Worm (Caenorhabditis elegans): Measurements from ENCODE around the gene F42A10.9.
A peak's percentile ranks its signal among the peaks of the same experiment; 100 is the strongest.

The F42A10.9 gene

ce11 chrIII:6195718-6196117 is 31.3 kb downstream of the F42A10.9 start:
- TF ChIP-seq ceh-79 (tag; optimal IDR thresholded peaks at IDR 0.05) (no peak), ceh-58 (GFP tag; IDR thresholded peaks at IDR 0.05) (0 out of 2 replicates have a peak, but pooled peaks have one; percentile 34), pbrm-1 (GFP tag; IDR thresholded peaks at IDR 0.05) (0 out of 2 replicates have a peak, but pooled peaks have one; percentile 34), F10E7.11 (tag; optimal IDR thresholded peaks at IDR 0.05) (peak; percentile 33), ztf-25 (GFP tag; IDR thresholded peaks at IDR 0.05) (no peak), dpff-1 (tag; optimal IDR thresholded peaks at IDR 0.05) (peak; percentile 27), lir-1 (GFP tag; conservative IDR thresholded peaks at IDR 0.05) (no peak), snpc-1.3 (tag; optimal IDR thresholded peaks at IDR 0.05; ENCODE audit: insufficient read depth) (peak; percentile 18), K12H6.12 (tag; optimal IDR thresholded peaks at IDR 0.05) (no peak), madf-6 (GFP tag; IDR thresholded peaks at IDR 0.05) (peak; percentile 56), lsl-1 (GFP tag; optimal IDR thresholded peaks at IDR 0.05) (peak; percentile 40), F49E8.2 (tag; optimal IDR thresholded peaks at IDR 0.05; ENCODE audit: insufficient read depth) (peak; percentile 76), repo-1 (tag; optimal IDR thresholded peaks at IDR 0.05) (peak; percentile 50), fkh-3 (tag; optimal IDR thresholded peaks at IDR 0.05) (peak; percentile 11)

DNA sequence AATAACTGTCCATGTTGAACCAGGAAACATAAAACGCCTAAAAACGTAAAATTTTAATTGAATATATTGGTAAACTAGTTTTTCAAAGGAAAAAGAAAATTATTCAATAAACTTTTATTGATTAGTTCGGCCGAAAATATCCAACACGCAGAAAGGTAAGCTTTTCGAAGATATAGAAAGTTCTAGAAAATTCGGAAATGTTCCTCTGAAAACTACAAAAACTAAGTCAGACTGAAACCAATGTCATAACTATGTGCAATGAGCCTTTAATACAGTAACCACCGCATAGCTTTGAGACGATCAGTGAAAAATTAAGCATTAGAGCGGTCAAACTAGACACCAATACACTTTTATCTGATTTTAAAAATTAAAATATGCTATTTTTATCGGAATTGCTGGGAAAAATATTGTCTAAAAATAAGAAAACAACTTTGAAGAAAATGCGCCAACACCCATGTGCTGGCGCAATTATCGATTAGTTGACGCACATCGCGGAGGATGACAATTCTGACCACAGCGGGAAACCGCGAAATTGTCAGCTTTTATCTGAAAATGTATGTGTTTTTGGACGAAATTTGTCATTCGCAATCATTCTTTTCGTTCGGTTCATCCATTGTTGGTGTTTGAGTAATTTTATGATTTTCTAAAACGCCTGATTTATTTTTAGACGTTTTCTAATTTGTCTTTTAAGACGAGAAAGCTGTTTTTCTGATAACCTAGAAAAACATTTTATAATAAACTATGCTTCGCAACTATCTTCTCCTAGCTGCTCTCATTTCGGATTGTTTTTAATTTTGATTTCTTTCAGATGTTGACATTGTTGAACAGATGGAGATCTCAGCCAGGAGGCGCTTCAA is 34.2 kb downstream of the F42A10.9 start, which contains the start of the genes C23G10.7 and rpn-2:
C23G10.7 (minus strand) TSS at position 37 of the 857 bp plus-strand sequence.
rpn-2 (plus strand) TSS at position 807 of the 857 bp plus-strand sequence.
- TF ChIP-seq snpc-1.1 (tag; optimal IDR thresholded peaks at IDR 0.05; ENCODE audit: insufficient read depth): peak; percentile 51
- peak; percentile 64 for TF ChIP-seq lin-40 (tag; optimal IDR thresholded peaks at IDR 0.05)
- no peak for TF ChIP-seq zfh-2 (GFP tag; conservative IDR thresholded peaks at IDR 0.05)
- peak; percentile 30 for TF ChIP-seq rpc-1 (optimal IDR thresholded peaks at IDR 0.05)
- TF ChIP-seq rpc-1 (tag; optimal IDR thresholded peaks at IDR 0.05): no peak
- peak; percentile 83; the same call in 1 of the 2 replicates for TF ChIP-seq B0336.3 (GFP tag; IDR thresholded peaks at IDR 0.05)
- no peak for TF ChIP-seq hrde-1 (tag; optimal IDR thresholded peaks at IDR 0.05; ENCODE audit: borderline replicate concordance)
- TF ChIP-seq attf-3 (GFP tag; conservative IDR thresholded peaks at IDR 0.05): peak; percentile 47; the same call in 1 of the 2 replicates
- TF ChIP-seq nhr-80 (tag; optimal IDR thresholded peaks at IDR 0.05): peak; percentile 22
- peak; percentile 87 for TF ChIP-seq tlf-1 (GFP tag; optimal IDR thresholded peaks at IDR 0.05)
- TF ChIP-seq B0035.1 (tag; optimal IDR thresholded peaks at IDR 0.05): no peak
- TF ChIP-seq hmg-1.2 (GFP tag; IDR thresholded peaks at IDR 0.05): peak; percentile 42; the same call in 1 of the 2 replicates
- TF ChIP-seq madf-6 (GFP tag; IDR thresholded peaks at IDR 0.05): peak; percentile 88
- TF ChIP-seq dpl-1 (GFP tag; optimal IDR thresholded peaks at IDR 0.05): peak; percentile 62
- no peak for TF ChIP-seq ets-4 (GFP tag; optimal IDR thresholded peaks at IDR 0.05)
- peak; percentile 64 for TF ChIP-seq unc-130 (GFP tag; optimal IDR thresholded peaks at IDR 0.05)
- TF ChIP-seq pbrm-1 (GFP tag; IDR thresholded peaks at IDR 0.05): 0 out of 2 replicates have a peak, but pooled peaks have one; percentile 46
- TF ChIP-seq ceh-91 (GFP tag; IDR thresholded peaks at IDR 0.05): peak; percentile 60
- peak; percentile 88 for TF ChIP-seq efl-1 (GFP tag; optimal IDR thresholded peaks at IDR 0.05)
- TF ChIP-seq tbx-9 (tag; optimal IDR thresholded peaks at IDR 0.05; ENCODE audit: borderline replicate concordance): no peak
- peak; percentile 71; the same call in 1 of the 2 replicates for TF ChIP-seq D2030.7 (GFP tag; IDR thresholded peaks at IDR 0.05)
- TF ChIP-seq aptf-3 (GFP tag; IDR thresholded peaks at IDR 0.05): no peak
- TF ChIP-seq tbp1 (GFP tag; optimal IDR thresholded peaks at IDR 0.05): peak; percentile 42
- peak; percentile 29; the same call in 1 of the 2 replicates for TF ChIP-seq ekl-4 (GFP tag; IDR thresholded peaks at IDR 0.05)
- no peak for TF ChIP-seq nhr-179 (tag; optimal IDR thresholded peaks at IDR 0.05)
- peak; percentile 69; the same call in 1 of the 2 replicates for TF ChIP-seq Y53G8AR.9 (GFP tag; conservative IDR thresholded peaks at IDR 0.05)
- TF ChIP-seq dox-1 (GFP tag; IDR thresholded peaks at IDR 0.05): peak; percentile 89
- peak; percentile 28 for TF ChIP-seq K12H6.12 (tag; optimal IDR thresholded peaks at IDR 0.05)
- peak; percentile 53 for TF ChIP-seq snpc-3.4 (tag; optimal IDR thresholded peaks at IDR 0.05)
- TF ChIP-seq lin-54 (GFP tag; optimal IDR thresholded peaks at IDR 0.05): peak; percentile 77
- TF ChIP-seq F23B12.7 (tag; optimal IDR thresholded peaks at IDR 0.05; ENCODE audit: insufficient read depth): peak; percentile 46
- TF ChIP-seq F33H1.4 (GFP tag; IDR thresholded peaks at IDR 0.05): peak; percentile 75
- TF ChIP-seq B0019.2 (GFP tag; conservative IDR thresholded peaks at IDR 0.05): 0 out of 2 replicates have a peak, but pooled peaks have one; percentile 29

Measured in whole organism, young adult.